Fruit fly (Drosophila melanogaster): ENCODE results near the gene CG17928.

DNA sequence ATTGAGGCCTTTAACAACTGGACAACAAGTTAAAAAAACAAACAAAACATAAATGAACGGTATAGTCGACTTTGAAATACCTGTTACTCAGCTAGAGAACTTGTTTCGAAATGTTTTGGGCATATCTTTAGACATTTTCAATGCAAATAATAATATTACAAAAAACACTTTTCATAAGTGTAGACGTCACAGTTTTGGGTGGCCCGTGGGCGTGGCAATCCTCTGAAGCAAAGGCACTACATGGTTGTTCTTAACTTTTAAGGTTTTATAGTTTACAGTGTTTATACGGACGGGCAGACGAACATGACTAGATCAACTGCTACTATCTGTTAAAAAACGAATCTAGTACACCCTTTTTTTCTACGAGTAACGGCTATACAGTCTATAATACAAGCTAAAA, 51.1 kb downstream of the CG17928 start:
- TF ChIP-seq D19B (GFP tag; optimal IDR thresholded peaks at IDR 0.05) = no peak
- no peak for TF ChIP-seq lov (optimal IDR thresholded peaks at IDR 0.05)
- TF ChIP-seq lov (GFP tag; IDR thresholded peaks at IDR 0.05) = no peak
- no peak for TF ChIP-seq pros (GFP tag; optimal IDR thresholded peaks at IDR 0.05)
- no peak for TF ChIP-seq CG3065 (GFP tag; optimal IDR thresholded peaks at IDR 0.05)
- TF ChIP-seq pb (GFP tag; optimal IDR thresholded peaks at IDR 0.05) = no peak
- TF ChIP-seq kah (GFP tag; optimal IDR thresholded peaks at IDR 0.05) = no peak
- no peak for TF ChIP-seq HLH4C (GFP tag; IDR thresholded peaks at IDR 0.05; ENCODE audit: partially characterized antibody)
